Worm (Caenorhabditis elegans) whole organism, L4 larva: ENCODE data around the gene C26E6.1.

ENCODE experiments used
- F10B5.3 ChIP-seq: sonication (generic microtip); optimal IDR thresholded peaks from 2 replicates; lab custom pipeline; 2016; ENCODE audit warnings: mild to moderate bottlenecking, missing genetic modification characterization, missing compliant biosample characterization
- Y5F2A.4 ChIP-seq: fragments of 200-800 bp; sonication (Bioruptor generic); optimal IDR thresholded peaks from 2 replicates; lab custom pipeline; 2018; ENCODE audit warnings: mild to moderate bottlenecking, missing genetic modification characterization, missing compliant biosample characterization
- egl-27 ChIP-seq: sonication (generic microtip); optimal IDR thresholded peaks from 3 replicates; lab custom pipeline; 2017; ENCODE audit warnings: missing biosample characterization, missing genetic modification reagents, missing genetic modification characterization
- fkh-10 ChIP-seq: fragments of 150-350 bp; optimal IDR thresholded peaks from 2 replicates; lab custom pipeline; 2014; ENCODE audit warnings: missing biosample characterization, missing genetic modification reagents, missing genetic modification characterization
- fos-1 ChIP-seq: fragments of 150-350 bp; optimal IDR thresholded peaks from 2 replicates; lab custom pipeline; 2014; ENCODE audit warnings: missing biosample characterization, missing genetic modification characterization
- lir-3 ChIP-seq: sonication (generic microtip); optimal IDR thresholded peaks from 2 replicates; lab custom pipeline; 2016; ENCODE audit warnings: mild to moderate bottlenecking, missing genetic modification characterization, missing compliant biosample characterization
- madf-5 ChIP-seq, 2 experiments: fragments of 200-800 bp; sonication (Bioruptor generic); IDR thresholded peaks; 2 replicates each; pipeline ENCODE4 v1.3.6; 2022; ENCODE audit warnings: missing compliant biosample characterization in 2 of 2, missing genetic modification characterization in 2 of 2
- mep-1 ChIP-seq: fragments of 150-350 bp; sonication (generic microtip); optimal IDR thresholded peaks from 3 replicates; lab custom pipeline; 2014; ENCODE audit warnings: missing biosample characterization, missing genetic modification characterization
- nhr-11 ChIP-seq: fragments of 150-350 bp; optimal IDR thresholded peaks from 2 replicates; lab custom pipeline; 2014; ENCODE audit warnings: missing biosample characterization, missing genetic modification characterization
- nhr-25 ChIP-seq: sonication (generic microtip); optimal IDR thresholded peaks from 2 replicates; lab custom pipeline; 2017; ENCODE audit warnings: missing genetic modification characterization, mild to moderate bottlenecking, missing compliant biosample characterization, antibody characterized with exemption, moderate library complexity, borderline replicate concordance; ENCODE audit not compliant: insufficient read depth
- nhr-76 ChIP-seq: fragments of 150-350 bp; optimal IDR thresholded peaks from 2 replicates; lab custom pipeline; 2014; ENCODE audit warnings: missing biosample characterization, missing genetic modification characterization
- pha-4 ChIP-seq, 2 experiments: fragments of 150-350 bp in 1 of 2; fragments of 200-800 bp in 1 of 2; sonication (Bioruptor generic) in 1 of 2; IDR thresholded peaks in 1 of 2; optimal IDR thresholded peaks in 1 of 2; 2 replicates each; pipeline versions ENCODE4 v1.3.6 to Lab custom; 2014 to 2022; ENCODE audit warnings: missing genetic modification characterization in 2 of 2, missing genetic modification reagents in 2 of 2, missing biosample characterization in 1 of 2, missing compliant biosample characterization in 1 of 2
- sdz-12 ChIP-seq: fragments of 200-800 bp; sonication (Bioruptor generic); optimal IDR thresholded peaks from 2 replicates; lab custom pipeline; 2018; ENCODE audit warnings: mild to moderate bottlenecking, missing genetic modification characterization, missing compliant biosample characterization
- unc-62 ChIP-seq, 3 experiments: fragments of 150-350 bp in 1 of 3; sonication (generic microtip); optimal IDR thresholded peaks in 2 of 3; peaks in 1 of 3; 1 replicate in 1 of 3; 2 replicates in 2 of 3; lab custom pipeline; 2014 to 2017; ENCODE audit warnings: missing biosample characterization in 3 of 3, missing genetic modification characterization in 3 of 3, missing genetic modification reagents in 3 of 3, missing genotype in 1 of 3

DNA sequence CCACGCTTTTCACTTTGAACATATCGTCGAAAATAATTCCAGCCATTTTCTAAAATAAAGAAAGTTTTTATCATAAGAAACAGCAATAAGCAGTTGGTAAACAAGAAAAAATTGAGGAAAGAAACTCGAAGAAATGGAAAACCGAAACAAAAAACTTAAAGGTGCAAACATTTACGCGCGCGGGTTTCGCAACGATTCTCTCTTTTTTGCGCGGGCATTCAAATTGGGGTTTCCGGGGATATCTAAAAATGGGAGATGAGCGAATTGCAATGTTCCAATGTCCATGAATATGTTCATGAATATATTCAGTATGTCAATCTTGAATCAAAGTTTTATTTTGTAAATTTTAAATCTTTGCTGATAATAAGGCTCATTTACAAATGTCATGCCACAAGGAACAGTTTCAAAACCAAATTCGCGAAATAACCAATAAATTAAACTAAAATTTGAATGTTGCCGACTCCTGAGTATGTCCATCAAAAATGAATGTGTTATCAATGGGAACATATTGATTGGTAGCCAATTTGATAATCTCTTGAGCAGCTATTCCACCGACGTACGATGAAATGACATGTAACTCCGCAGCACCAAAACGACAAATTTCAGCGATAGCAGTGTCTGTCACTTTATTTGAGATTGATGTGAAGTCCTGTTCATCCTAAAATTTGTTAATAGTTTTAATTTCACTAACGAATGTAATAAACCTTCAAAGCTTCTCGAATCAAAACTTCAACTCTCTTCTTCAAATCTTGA lies 38.5 kb upstream of the C26E6.1 start, which contains the start of gene rpb-8:
- TF ChIP-seq fkh-10 = no peak
- TF ChIP-seq lir-3 (tag; lab: Kevin White, UChicago) = no peak
- no peak for TF ChIP-seq pha-4 (GFP tag; IDR thresholded peaks at IDR 0.05; lab: Robert Waterston, UW)
- no peak for TF ChIP-seq pha-4 (tag; optimal IDR thresholded peaks at IDR 0.05; lab: Kevin White, UChicago)
- TF ChIP-seq nhr-76 = no peak
- TF ChIP-seq nhr-11 (tag; lab: Kevin White, UChicago) = no peak
- no peak for TF ChIP-seq madf-5 (GFP tag; IDR thresholded peaks at IDR 0.05; lab: Robert Waterston, UW)
- TF ChIP-seq egl-27 (tag; lab: Kevin White, UChicago) = no peak
- no peak for TF ChIP-seq Y5F2A.4 (GFP tag; lab: Kevin White, UChicago)
- no peak for TF ChIP-seq F10B5.3 (tag; lab: Kevin White, UChicago)
- TF ChIP-seq fos-1 (tag; lab: Kevin White, UChicago) = no peak
- no peak for TF ChIP-seq sdz-12 (GFP tag; lab: Kevin White, UChicago)
- TF ChIP-seq mep-1 (tag; lab: Kevin White, UChicago) = peak; percentile 34
- TF ChIP-seq nhr-25 = no peak
- TF ChIP-seq unc-62 (GFP tag; optimal IDR thresholded peaks at IDR 0.05 in 1 of 2; lab: Kevin White, UChicago) = no peak
- no peak for TF ChIP-seq unc-62 (tag; optimal IDR thresholded peaks at IDR 0.05; lab: Kevin White, UChicago)
